Fruit fly (Drosophila melanogaster): Measurements from ENCODE around the gene CtsL4.

The CtsL4 gene

dm6 chr2L:10405008-10405654 is 48.7 kb upstream of the CtsL4 start, which contains the start of the genes CG17768, LSm-4 and Ir31a (continued):
- TF ChIP-seq CG17385 (GFP tag; optimal IDR thresholded peaks at IDR 0.05) (no peak), Adf1 (GFP tag; IDR thresholded peaks at IDR 0.05) (no peak)

dm6 chr2L:10403803-10404315 is 47.5 kb upstream of the CtsL4 start:
- TF ChIP-seq vnd (GFP tag; IDR thresholded peaks at IDR 0.05; ENCODE audit: partially characterized antibody) (0 out of 3 replicates have a peak, but pooled peaks have one; percentile 38), bbx (GFP tag; IDR thresholded peaks at IDR 0.05; ENCODE audit: partially characterized antibody) (0 out of 2 replicates have a peak, but pooled peaks have one; percentile 9), CG3407 (GFP tag; optimal IDR thresholded peaks at IDR 0.05) (no peak), caup (GFP tag; optimal IDR thresholded peaks at IDR 0.05; ENCODE audit: severe bottlenecking) (no peak), GATAe (GFP tag; conservative IDR thresholded peaks at IDR 0.05) (no peak), Nf-YC (tag; optimal IDR thresholded peaks at IDR 0.05) (no peak), CG3995 (GFP tag; optimal IDR thresholded peaks at IDR 0.05) (peak; percentile 60), YL-1 (GFP tag; optimal IDR thresholded peaks at IDR 0.05) (peak; percentile 45), pb (GFP tag; optimal IDR thresholded peaks at IDR 0.05) (no peak), gce (GFP tag; IDR thresholded peaks at IDR 0.05) (no peak), Hmx (GFP tag; optimal IDR thresholded peaks at IDR 0.05) (no peak), CG10267 (tag; optimal IDR thresholded peaks at IDR 0.05) (peak; percentile 15), pzg (GFP tag; optimal IDR thresholded peaks at IDR 0.05) (peak; percentile 33), CG4820 (GFP tag; optimal IDR thresholded peaks at IDR 0.05) (no peak), fd3F (GFP tag; optimal IDR thresholded peaks at IDR 0.05) (no peak), Doc3 (GFP tag; IDR thresholded peaks at IDR 0.05; ENCODE audit: partially characterized antibody) (0 out of 3 replicates have a peak, but pooled peaks have one; percentile 38), CG11247 (GFP tag; IDR thresholded peaks at IDR 0.05) (no peak), Hmr (GFP tag; optimal IDR thresholded peaks at IDR 0.05) (no peak), trem (tag; optimal IDR thresholded peaks at IDR 0.05) (peak; percentile 18), salm (tag; optimal IDR thresholded peaks at IDR 0.05) (no peak), BEAF-32 (GFP tag; optimal IDR thresholded peaks at IDR 0.05) (peak; percentile 57), mam (GFP tag; optimal IDR thresholded peaks at IDR 0.05) (peak; percentile 25), ab (GFP tag; optimal IDR thresholded peaks at IDR 0.05) (no peak), mirr (GFP tag; optimal IDR thresholded peaks at IDR 0.05) (no peak), sisA (GFP tag; IDR thresholded peaks at IDR 0.05) (no peak), insv (GFP tag; optimal IDR thresholded peaks at IDR 0.05) (no peak), CG12155 (GFP tag; optimal IDR thresholded peaks at IDR 0.05) (no peak), unc-4 (GFP tag; IDR thresholded peaks at IDR 0.05; ENCODE audit: partially characterized antibody) (peak; percentile 56; the same call in 1 of the 2 replicates), Awh (GFP tag; IDR thresholded peaks at IDR 0.05) (no peak), CG33213 (GFP tag; optimal IDR thresholded peaks at IDR 0.05) (no peak), nau (GFP tag; optimal IDR thresholded peaks at IDR 0.05) (no peak), CG6272 (GFP tag; IDR thresholded peaks at IDR 0.05) (no peak), Pdp1 (GFP tag; optimal IDR thresholded peaks at IDR 0.05) (no peak), Meics (GFP tag; optimal IDR thresholded peaks at IDR 0.05) (no peak), CG1603 (tag; optimal IDR thresholded peaks at IDR 0.05) (peak; percentile 91), CG2712 (tag; optimal IDR thresholded peaks at IDR 0.05) (peak; percentile 16), eve (GFP tag; optimal IDR thresholded peaks at IDR 0.05) (peak in 1 of 2 experiments; percentile 61), CG11560 (tag; IDR thresholded peaks at IDR 0.05) (no peak), Hr39 (optimal IDR thresholded peaks at IDR 0.05) (no peak), sc (optimal IDR thresholded peaks at IDR 0.05) (no peak), sc (GFP tag; optimal IDR thresholded peaks at IDR 0.05) (no peak), Sry-δ (GFP tag; optimal IDR thresholded peaks at IDR 0.05) (peak; percentile 52), emc (GFP tag; optimal IDR thresholded peaks at IDR 0.05) (no peak), CG15514 (GFP tag; optimal IDR thresholded peaks at IDR 0.05) (no peak), CG17802 (tag; optimal IDR thresholded peaks at IDR 0.05) (peak; percentile 25)
